Fruit fly (Drosophila melanogaster) whole organism, embryonic: Measurements from ENCODE around the gene fig.
A peak's percentile ranks its signal among the peaks of the same experiment; 100 is the strongest.

Experiments
- Bgb ChIP-seq: fragments of 200-800 bp; sonication (Bioruptor generic); IDR thresholded peaks from 2 replicates; pipeline ENCODE4 v1.3.6; 2022; ENCODE audit warnings: missing biosample characterization, missing genetic modification characterization; ENCODE audit not compliant: partially characterized antibody
- CG1024 ChIP-seq: fragments of 200-800 bp; sonication (Bioruptor generic); IDR thresholded peaks from 2 replicates; pipeline ENCODE4 v1.3.6; 2022; ENCODE audit warnings: missing biosample characterization, missing genetic modification characterization
- CG10543 ChIP-seq: fragments of 200-800 bp; sonication (Bioruptor generic); optimal IDR thresholded peaks from 3 replicates; lab custom pipeline; 2017; ENCODE audit warnings: missing biosample characterization, mild to moderate bottlenecking, missing genetic modification characterization, moderate library complexity
- CG11093 ChIP-seq: fragments of 200-800 bp; sonication (Bioruptor generic); IDR thresholded peaks from 3 replicates; pipeline ENCODE4 v1.3.6; 2022; ENCODE audit warnings: missing biosample characterization, missing genetic modification characterization
- CG11456 ChIP-seq: fragments of 200-800 bp; sonication (Bioruptor generic); IDR thresholded peaks from 3 replicates; pipeline ENCODE4 v1.3.6; 2022; ENCODE audit warnings: missing biosample characterization, missing genetic modification characterization
- CG11695 ChIP-seq: fragments of 200-800 bp; sonication (Bioruptor generic); IDR thresholded peaks from 3 replicates; pipeline ENCODE4 v1.3.6; 2022; ENCODE audit warnings: missing biosample characterization, missing genetic modification characterization
- CG12769 ChIP-seq: fragments of 200-800 bp; sonication (Bioruptor generic); optimal IDR thresholded peaks from 2 replicates; lab custom pipeline; 2019; ENCODE audit warnings: missing biosample characterization, mild to moderate bottlenecking, missing genetic modification characterization, moderate library complexity
- CG13624 ChIP-seq: fragments of 200-800 bp; sonication (Bioruptor generic); optimal IDR thresholded peaks from 2 replicates; lab custom pipeline; 2016; ENCODE audit warnings: missing biosample characterization, missing genetic modification characterization
- CG13894 ChIP-seq: fragments of 200-800 bp; sonication (Bioruptor generic); optimal IDR thresholded peaks from 3 replicates; lab custom pipeline; 2018; ENCODE audit warnings: missing biosample characterization, mild to moderate bottlenecking, missing genetic modification characterization, moderate library complexity
- CG15269 ChIP-seq: fragments of 200-800 bp; sonication (Bioruptor generic); optimal IDR thresholded peaks from 2 replicates; lab custom pipeline; 2018; ENCODE audit warnings: missing biosample characterization, mild to moderate bottlenecking, missing genetic modification characterization, moderate library complexity
- CG15514 ChIP-seq: fragments of 200-800 bp; sonication (Bioruptor generic); optimal IDR thresholded peaks from 3 replicates; lab custom pipeline; 2017; ENCODE audit warnings: missing biosample characterization, missing genetic modification characterization, mild to moderate bottlenecking, moderate library complexity, missing genetic modification reagents
- CG1602 ChIP-seq: fragments of 200-800 bp; sonication (Bioruptor generic); optimal IDR thresholded peaks from 3 replicates; lab custom pipeline; 2016; ENCODE audit warnings: missing biosample characterization, missing genetic modification characterization
- CG17361 ChIP-seq: fragments of 200-800 bp; sonication (Bioruptor generic); IDR thresholded peaks from 3 replicates; pipeline ENCODE4 v1.3.6; 2022; ENCODE audit warnings: missing biosample characterization, missing genetic modification characterization
- CG2120 ChIP-seq: fragments of 200-800 bp; sonication (Bioruptor generic); optimal IDR thresholded peaks from 3 replicates; lab custom pipeline; 2016; ENCODE audit warnings: missing biosample characterization, missing genetic modification characterization
- CG2129 ChIP-seq: fragments of 200-800 bp; sonication (Bioruptor generic); IDR thresholded peaks from 2 replicates; pipeline ENCODE4 v1.3.6; 2022; ENCODE audit warnings: missing biosample characterization, missing genetic modification characterization; ENCODE audit not compliant: partially characterized antibody
- CG3281 ChIP-seq: fragments of 200-800 bp; sonication (Bioruptor generic); optimal IDR thresholded peaks from 3 replicates; lab custom pipeline; 2017; ENCODE audit warnings: missing biosample characterization, mild to moderate bottlenecking, missing genetic modification characterization
- CG6175 ChIP-seq: fragments of 200-800 bp; sonication (Bioruptor generic); IDR thresholded peaks from 3 replicates; pipeline ENCODE4 v1.3.6; 2022; ENCODE audit warnings: missing biosample characterization, missing genetic modification characterization
- CG8290 ChIP-seq, 3 experiments: fragments of 200-800 bp; sonication (Bioruptor generic); optimal IDR thresholded peaks; 2 replicates each; lab custom pipeline; 2016 to 2019; ENCODE audit warnings: missing biosample characterization in 3 of 3, missing genetic modification characterization in 3 of 3, mild to moderate bottlenecking in 2 of 3, moderate library complexity in 1 of 3
- E2f2 ChIP-seq: fragments of 200-800 bp; sonication (Bioruptor generic); IDR thresholded peaks from 2 replicates; pipeline ENCODE4 v1.3.6; 2022; ENCODE audit warnings: missing biosample characterization, missing genetic modification characterization
- Eip74EF ChIP-seq, 2 experiments: fragments of 200-800 bp in 1 of 2; fragments of >200 bp in 1 of 2; sonication (Bioruptor generic) in 1 of 2; optimal IDR thresholded peaks; 2 replicates each; lab custom pipeline; 2017 to 2019; ENCODE audit warnings: missing biosample characterization in 2 of 2, missing genetic modification characterization in 2 of 2, mild to moderate bottlenecking in 1 of 2, moderate library complexity in 1 of 2
- Fer3 ChIP-seq: fragments of 200-800 bp; sonication (Bioruptor generic); optimal IDR thresholded peaks from 2 replicates; lab custom pipeline; 2018; ENCODE audit warnings: missing biosample characterization, mild to moderate bottlenecking, missing genetic modification characterization, moderate library complexity
- GATAe ChIP-seq: fragments of 200-800 bp; sonication (Bioruptor generic); conservative IDR thresholded peaks from 2 replicates; pipeline ENCODE4 v1.3.6; 2022; ENCODE audit warnings: missing biosample characterization, missing genetic modification characterization
- Pdp1 ChIP-seq, 2 experiments: fragments of 200-800 bp; sonication (Bioruptor generic); optimal IDR thresholded peaks; 3 replicates each; lab custom pipeline; 2016; ENCODE audit warnings: missing biosample characterization in 2 of 2, missing genetic modification characterization in 2 of 2, mild to moderate bottlenecking in 1 of 2, moderate library complexity in 1 of 2
- Stat92E ChIP-seq, 3 experiments: fragments of >200 bp in 2 of 3; fragments of 200-800 bp in 1 of 3; sonication (Bioruptor generic) in 1 of 3; optimal IDR thresholded peaks; 2 replicates each; lab custom pipeline; 2017 to 2019; ENCODE audit warnings: missing biosample characterization in 3 of 3, missing genetic modification characterization in 3 of 3, mild to moderate bottlenecking in 1 of 3, moderate library complexity in 1 of 3
- abd-A ChIP-seq: fragments of 200-800 bp; sonication (Bioruptor generic); optimal IDR thresholded peaks from 3 replicates; lab custom pipeline; 2019; ENCODE audit warnings: missing biosample characterization, mild to moderate bottlenecking, missing genetic modification characterization, moderate library complexity
- amos ChIP-seq: fragments of 200-800 bp; sonication (Bioruptor generic); IDR thresholded peaks from 2 replicates; pipeline ENCODE4 v1.3.6; 2022; ENCODE audit warnings: missing biosample characterization, missing genetic modification characterization; ENCODE audit not compliant: partially characterized antibody
- bbx ChIP-seq: fragments of 200-800 bp; sonication (Bioruptor generic); IDR thresholded peaks from 2 replicates; pipeline ENCODE4 v1.3.6; 2022; ENCODE audit warnings: missing biosample characterization, missing genetic modification characterization; ENCODE audit not compliant: partially characterized antibody
- cg ChIP-seq: fragments of 200-800 bp; sonication (Bioruptor generic); optimal IDR thresholded peaks from 3 replicates; lab custom pipeline; 2019; ENCODE audit warnings: missing biosample characterization, mild to moderate bottlenecking, missing genetic modification characterization, moderate library complexity
- chinmo ChIP-seq: fragments of 200-800 bp; sonication (Bioruptor generic); IDR thresholded peaks from 4 replicates; pipeline ENCODE4 v1.3.6; 2022; ENCODE audit warnings: missing biosample characterization, missing genetic modification characterization; ENCODE audit not compliant: partially characterized antibody
- cwo ChIP-seq: fragments of 200-800 bp; sonication (Bioruptor generic); optimal IDR thresholded peaks from 3 replicates; lab custom pipeline; 2017; ENCODE audit warnings: missing biosample characterization, missing genetic modification characterization, mild to moderate bottlenecking, moderate library complexity, missing genetic modification reagents
- da ChIP-seq: fragments of 200-800 bp; sonication (Bioruptor generic); optimal IDR thresholded peaks from 2 replicates; lab custom pipeline; 2016; ENCODE audit warnings: missing biosample characterization, missing genetic modification characterization
- dysf ChIP-seq: fragments of 200-800 bp; sonication (Bioruptor generic); IDR thresholded peaks from 3 replicates; pipeline ENCODE4 v1.3.6; 2022; ENCODE audit warnings: missing biosample characterization, missing genetic modification characterization
- exex ChIP-seq: fragments of 200-800 bp; sonication (Bioruptor generic); optimal IDR thresholded peaks from 4 replicates; lab custom pipeline; 2018; ENCODE audit warnings: missing biosample characterization, mild to moderate bottlenecking, missing genetic modification characterization, moderate library complexity
- ftz-f1 ChIP-seq: fragments of 200-800 bp; sonication (Bioruptor generic); optimal IDR thresholded peaks from 2 replicates; lab custom pipeline; 2016; ENCODE audit warnings: missing biosample characterization, missing genetic modification characterization
- lola ChIP-seq, 3 experiments: fragments of >200 bp in 2 of 3; fragments of 200-800 bp in 1 of 3; sonication (Bioruptor generic) in 1 of 3; optimal IDR thresholded peaks; 2 replicates each; lab custom pipeline; 2017 to 2019; ENCODE audit warnings: missing biosample characterization in 3 of 3, missing genetic modification characterization in 3 of 3, mild to moderate bottlenecking in 1 of 3, moderate library complexity in 1 of 3
- rib ChIP-seq: fragments of 200-800 bp; sonication (Bioruptor generic); IDR thresholded peaks from 2 replicates; pipeline ENCODE4 v1.3.6; 2022; ENCODE audit warnings: missing biosample characterization, missing genetic modification characterization
- sd ChIP-seq: fragments of 200-800 bp; sonication (Bioruptor generic); optimal IDR thresholded peaks from 3 replicates; lab custom pipeline; 2018; ENCODE audit warnings: missing biosample characterization, mild to moderate bottlenecking, missing genetic modification characterization, moderate library complexity
- slbo ChIP-seq: fragments of 200-800 bp; sonication (Bioruptor generic); IDR thresholded peaks from 2 replicates; pipeline ENCODE4 v1.3.6; 2022; ENCODE audit warnings: missing biosample characterization, missing genetic modification characterization
- sob ChIP-seq: fragments of 200-800 bp; sonication (Bioruptor generic); IDR thresholded peaks from 2 replicates; pipeline ENCODE4 v1.3.6; 2022; ENCODE audit warnings: missing biosample characterization, missing genetic modification characterization
- sr ChIP-seq: fragments of 200-800 bp; sonication (Bioruptor generic); IDR thresholded peaks from 3 replicates; pipeline ENCODE4 v1.3.6; 2022; ENCODE audit warnings: missing biosample characterization, missing genetic modification characterization
- tap ChIP-seq: fragments of 200-800 bp; optimal IDR thresholded peaks from 3 replicates; lab custom pipeline; 2019; ENCODE audit warnings: missing biosample characterization, mild to moderate bottlenecking, missing genetic modification characterization, moderate library complexity
- tin ChIP-seq: fragments of 200-800 bp; sonication (Bioruptor generic); optimal IDR thresholded peaks from 3 replicates; lab custom pipeline; 2016; ENCODE audit warnings: missing biosample characterization, missing genetic modification characterization
- tna ChIP-seq: fragments of 200-800 bp; sonication (Bioruptor generic); IDR thresholded peaks from 2 replicates; pipeline ENCODE4 v1.3.6; 2022; ENCODE audit warnings: missing biosample characterization, missing genetic modification characterization; ENCODE audit not compliant: partially characterized antibody
- unc-4 ChIP-seq: fragments of 200-800 bp; sonication (Bioruptor generic); IDR thresholded peaks from 2 replicates; pipeline ENCODE4 v1.3.6; 2022; ENCODE audit warnings: missing biosample characterization, missing genetic modification characterization; ENCODE audit not compliant: partially characterized antibody

Gene fig

DNA sequence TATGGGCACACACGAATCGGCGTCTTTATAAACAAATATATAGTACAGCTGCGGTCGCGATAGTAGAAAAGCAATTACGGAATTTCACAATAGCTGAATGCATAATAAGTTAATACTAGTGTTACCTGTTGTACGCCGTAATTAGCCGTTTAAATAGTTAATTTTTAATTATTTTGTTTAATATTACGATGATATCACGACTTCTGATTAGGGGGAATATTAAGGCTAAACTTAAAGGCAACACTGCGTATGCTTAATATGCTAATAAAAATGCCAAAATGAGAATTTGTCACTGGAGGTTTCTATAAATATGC, 1.3 kb downstream of the fig start (continued):
- TF ChIP-seq E2f2 (no peak), slbo (GFP tag; lab: Robert Waterston, UW) (0 out of 2 replicates have a peak, but pooled peaks have one; percentile 4), CG1024 (GFP tag; lab: Robert Waterston, UW) (no peak), tap (no peak), CG3281 (GFP tag; lab: Kevin White, UChicago) (peak; percentile 48), tin (GFP tag; lab: Kevin White, UChicago) (no peak), CG1602 (GFP tag; lab: Kevin White, UChicago) (no peak), CG2129 (GFP tag; lab: Robert Waterston, UW) (no peak), CG2120 (GFP tag; lab: Kevin White, UChicago) (peak; percentile 8), Pdp1 (GFP tag; optimal IDR thresholded peaks at IDR 0.05; lab: Kevin White, UChicago) (peak in 1 of 2 experiments; percentile 5), CG11093 (GFP tag; lab: Robert Waterston, UW) (no peak), CG15269 (tag; lab: Kevin White, UChicago) (no peak), ftz-f1 (GFP tag; lab: Kevin White, UChicago) (no peak), CG13624 (GFP tag; lab: Kevin White, UChicago) (no peak), exex (tag; lab: Kevin White, UChicago) (peak; percentile 41), Fer3 (tag; lab: Kevin White, UChicago) (no peak), unc-4 (GFP tag; lab: Robert Waterston, UW) (peak; percentile 10; the same call in 1 of the 2 replicates), CG11695 (GFP tag; lab: Robert Waterston, UW) (peak; percentile 16; the same call in 1 of the 3 replicates)

DNA sequence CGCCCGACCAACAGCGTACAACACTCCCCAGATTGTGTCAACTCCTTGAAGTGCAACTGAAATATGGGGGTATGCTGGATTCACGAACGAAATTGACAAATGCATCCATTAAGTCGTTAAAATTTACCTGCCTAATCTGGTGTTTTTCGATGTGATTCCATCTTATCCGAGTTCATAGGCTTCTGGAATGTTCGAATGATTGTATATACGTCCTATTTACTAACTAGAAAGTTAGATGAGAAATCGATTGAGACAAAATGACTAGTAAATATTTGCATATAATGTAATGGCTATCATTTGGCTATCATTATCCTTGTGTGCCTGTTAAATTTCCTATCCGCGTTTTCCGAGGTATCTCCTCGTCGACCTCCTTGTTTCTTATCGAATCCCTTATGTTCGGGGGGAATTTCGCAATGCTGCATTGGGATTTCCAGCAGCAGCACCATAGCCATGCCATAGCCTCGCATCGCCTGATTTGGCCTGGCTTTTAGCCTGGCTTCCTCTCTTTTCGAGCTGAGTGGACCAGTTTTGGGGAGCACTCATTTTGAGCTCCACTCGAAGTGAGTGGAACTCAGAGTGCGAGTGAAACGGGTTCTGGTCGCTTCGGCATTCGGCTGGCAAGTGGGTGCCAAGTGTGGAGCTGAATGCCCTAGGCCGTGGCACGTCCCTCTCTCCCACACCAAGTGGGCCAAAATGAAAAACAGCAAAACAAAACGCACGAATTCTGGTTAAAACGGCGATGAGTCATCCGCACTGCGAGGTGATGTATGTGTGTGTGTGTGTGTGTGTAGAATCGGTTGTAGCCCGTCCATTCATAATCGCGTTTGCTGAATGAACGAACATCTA, 1.9 kb downstream of the fig start:
- TF ChIP-seq cg (GFP tag; lab: Kevin White, UChicago) (peak; percentile 44), CG6175 (GFP tag; lab: Robert Waterston, UW) (peak; percentile 58; the same call in 1 of the 3 replicates), chinmo (GFP tag; lab: Robert Waterston, UW) (peak; percentile 95; the same call in 3 of the 4 replicates), CG15514 (GFP tag; lab: Kevin White, UChicago) (peak; percentile 29), abd-A (peak; percentile 47), CG8290 (GFP tag; optimal IDR thresholded peaks at IDR 0.05; lab: Kevin White, UChicago) (no peak), CG8290 (tag; optimal IDR thresholded peaks at IDR 0.05; lab: Kevin White, UChicago) (peak in 1 of 2 experiments; percentile 35), Stat92E (GFP tag; optimal IDR thresholded peaks at IDR 0.05; lab: Kevin White, UChicago) (peak in 1 of 3 experiments; percentile 37), tna (GFP tag; lab: Robert Waterston, UW) (peak; percentile 41; the same call in 1 of the 2 replicates), sd (peak; percentile 67), Eip74EF (GFP tag; optimal IDR thresholded peaks at IDR 0.05; lab: Kevin White, UChicago) (peak in 1 of 2 experiments; percentile 12), amos (GFP tag; lab: Robert Waterston, UW) (peak; percentile 34; the same call in 1 of the 2 replicates), da (GFP tag; lab: Kevin White, UChicago) (no peak), CG17361 (GFP tag; lab: Robert Waterston, UW) (no peak), sr (GFP tag; lab: Robert Waterston, UW) (0 out of 3 replicates have a peak, but pooled peaks have one; percentile 21), dysf (GFP tag; lab: Robert Waterston, UW) (no peak), CG11456 (no peak), bbx (peak; percentile 60; the same call in 1 of the 2 replicates), CG12769 (tag; lab: Kevin White, UChicago) (peak; percentile 69), unc-4 (GFP tag; lab: Robert Waterston, UW) (peak; percentile 42; the same call in 1 of the 2 replicates), CG13894 (tag; lab: Kevin White, UChicago) (peak; percentile 68), CG10543 (peak; percentile 27), sob (no peak), rib (GFP tag; lab: Robert Waterston, UW) (peak; percentile 49; the same call in 1 of the 2 replicates), Bgb (GFP tag; lab: Robert Waterston, UW) (peak; percentile 66; the same call in 1 of the 2 replicates), GATAe (GFP tag; lab: Robert Waterston, UW) (no peak), cwo (GFP tag; lab: Kevin White, UChicago) (peak; percentile 65), lola (GFP tag; optimal IDR thresholded peaks at IDR 0.05; lab: Kevin White, UChicago) (no peak)
